Worm (Caenorhabditis elegans) whole organism, young adult: ENCODE data around the gene M04C3.5.

Experiments used
- B0261.1 ChIP-seq: sonication (generic microtip); optimal IDR thresholded peaks from 2 replicates; lab custom pipeline; 2016; ENCODE audit warnings: mild to moderate bottlenecking, missing genetic modification characterization, moderate library complexity, missing compliant biosample characterization
- egl-44 ChIP-seq: fragments of 200-800 bp; sonication (Bioruptor generic); IDR thresholded peaks from 2 replicates; pipeline ENCODE4 v1.3.6; 2022; ENCODE audit warnings: missing genetic modification reagents, missing genetic modification characterization, missing compliant biosample characterization
- egrh-3 ChIP-seq: fragments of 200-800 bp; sonication (Bioruptor generic); IDR thresholded peaks from 2 replicates; pipeline ENCODE4 v1.3.6; 2022; ENCODE audit warnings: missing genetic modification reagents, missing genetic modification characterization, missing compliant biosample characterization
- hlh-12 ChIP-seq: sonication (generic microtip); optimal IDR thresholded peaks from 2 replicates; lab custom pipeline; 2016; ENCODE audit warnings: missing genetic modification characterization, missing compliant biosample characterization
- nhr-80 ChIP-seq: sonication (generic microtip); optimal IDR thresholded peaks from 2 replicates; lab custom pipeline; 2016; ENCODE audit warnings: missing genetic modification characterization, missing compliant biosample characterization
- pha-4 ChIP-seq: fragments of 150-350 bp; sonication (generic microtip); optimal IDR thresholded peaks from 2 replicates; lab custom pipeline; 2014; ENCODE audit warnings: missing biosample characterization, missing genetic modification reagents, missing genetic modification characterization
- rpc-1 ChIP-seq, 2 experiments: fragments of 150-350 bp in 1 of 2; sonication (generic microtip) in 1 of 2; optimal IDR thresholded peaks; 2 replicates each; lab custom pipeline; 2014 to 2018; ENCODE audit warnings: missing biosample characterization in 1 of 2, missing genetic modification characterization in 1 of 2, missing genetic modification reagents in 1 of 2, missing genotype in 1 of 2
- tlf-1 ChIP-seq: fragments of 200-800 bp; sonication (Bioruptor generic); optimal IDR thresholded peaks from 2 replicates; lab custom pipeline; 2018; ENCODE audit warnings: mild to moderate bottlenecking, missing genetic modification characterization, missing compliant biosample characterization
- unc-62 ChIP-seq: fragments of 150-350 bp; optimal IDR thresholded peaks from 2 replicates; lab custom pipeline; 2014; ENCODE audit warnings: missing biosample characterization, missing genetic modification reagents, missing genetic modification characterization
- zim-3 ChIP-seq: sonication (generic microtip); optimal IDR thresholded peaks from 2 replicates; lab custom pipeline; 2017; ENCODE audit warnings: mild to moderate bottlenecking, missing genetic modification characterization, moderate library complexity, missing compliant biosample characterization

- TF ChIP-seq unc-62 (GFP tag; lab: Kevin White, UChicago) (no peak), egrh-3 (no peak), egl-44 (GFP tag; lab: Robert Waterston, UW) (no peak), tlf-1 (GFP tag; lab: Kevin White, UChicago) (no peak), hlh-12 (no peak), zim-3 (tag; lab: Kevin White, UChicago) (no peak), pha-4 (tag; lab: Kevin White, UChicago) (no peak), nhr-80 (tag; lab: Kevin White, UChicago) (no peak), rpc-1 (optimal IDR thresholded peaks at IDR 0.05; lab: Kevin White, UChicago) (no peak), rpc-1 (tag; optimal IDR thresholded peaks at IDR 0.05; lab: Kevin White, UChicago) (no peak), B0261.1 (tag; lab: Kevin White, UChicago) (no peak)
Measured at ce11 chrV:19401429-19401828, 48.1 kb upstream of the M04C3.5 start.
